Worm (Caenorhabditis elegans): Measurements from ENCODE around the gene R09H10.6.

The R09H10.6 gene

ce11 chrIV:10599983-10600382, 8.4 kb upstream of the R09H10.6 start, which contains the start of gene R09H10.1:
Gene R09H10.1 (plus strand): TSS chrIV:10600283.
- TF ChIP-seq M03D4.4 (tag; optimal IDR thresholded peaks at IDR 0.05) = no peak
- TF ChIP-seq lsy-2 (tag; optimal IDR thresholded peaks at IDR 0.05) = no peak
- no peak for TF ChIP-seq bed-3 (GFP tag; optimal IDR thresholded peaks at IDR 0.05)
- TF ChIP-seq blmp-1 (tag; optimal IDR thresholded peaks at IDR 0.05) = no peak

- no peak for TF ChIP-seq lsy-2 (tag; optimal IDR thresholded peaks at IDR 0.05)
- no peak for TF ChIP-seq mab-5 (tag; optimal IDR thresholded peaks at IDR 0.05)
- no peak for TF ChIP-seq elt-1 (tag; optimal IDR thresholded peaks at IDR 0.05; ENCODE audit: borderline replicate concordance, insufficient read depth)
- no peak for TF ChIP-seq mls-2 (tag; optimal IDR thresholded peaks at IDR 0.05)
- TF ChIP-seq cnd-1 (tag; optimal IDR thresholded peaks at IDR 0.05) = no peak
- TF ChIP-seq zip-8 (tag; optimal IDR thresholded peaks at IDR 0.05) = no peak
- no peak for TF ChIP-seq lin-32 (GFP tag; optimal IDR thresholded peaks at IDR 0.05)
- no peak for TF ChIP-seq nhr-12 (tag; optimal IDR thresholded peaks at IDR 0.05)
- TF ChIP-seq elt-3 (tag; optimal IDR thresholded peaks at IDR 0.05) = no peak
- TF ChIP-seq ham-2 (GFP tag; optimal IDR thresholded peaks at IDR 0.05) = no peak
- TF ChIP-seq lin-13 (tag; optimal IDR thresholded peaks at IDR 0.05) = no peak
Measured at ce11 chrIV:10602644-10603043, 5.7 kb upstream of the R09H10.6 start, which contains the start of gene R09H10.2. Gene R09H10.2 (plus strand): TSS chrIV:10602944.

ce11 chrIV:10606575-10607080, 1.7 kb upstream of the R09H10.6 start, which contains the start of gene R09H10.3:
Gene R09H10.3 (plus strand): TSS chrIV:10607030.
- no peak for TF ChIP-seq blmp-1 (tag; optimal IDR thresholded peaks at IDR 0.05)

ce11 chrIV:10609920-10610319, 1.5 kb downstream of the R09H10.6 start:
- TF ChIP-seq ham-2 (GFP tag; optimal IDR thresholded peaks at IDR 0.05) (no peak), cnd-1 (tag; optimal IDR thresholded peaks at IDR 0.05) (no peak), mep-1 (tag; optimal IDR thresholded peaks at IDR 0.05) (no peak), drap-1 (GFP tag; optimal IDR thresholded peaks at IDR 0.05) (no peak), lsy-2 (tag; optimal IDR thresholded peaks at IDR 0.05) (no peak), bed-3 (GFP tag; optimal IDR thresholded peaks at IDR 0.05) (no peak), unc-120 (tag; optimal IDR thresholded peaks at IDR 0.05; ENCODE audit: poor library complexity, severe bottlenecking) (no peak), sem-2 (GFP tag; optimal IDR thresholded peaks at IDR 0.05) (no peak), nhr-2 (tag; optimal IDR thresholded peaks at IDR 0.05) (no peak), nhr-237 (tag; optimal IDR thresholded peaks at IDR 0.05) (no peak), nhr-12 (tag; optimal IDR thresholded peaks at IDR 0.05) (no peak), unc-39 (tag; optimal IDR thresholded peaks at IDR 0.05) (no peak), M03D4.4 (tag; optimal IDR thresholded peaks at IDR 0.05) (no peak), pha-4 (tag; optimal IDR thresholded peaks at IDR 0.05) (no peak), nhr-28 (tag; optimal IDR thresholded peaks at IDR 0.05) (no peak), mab-5 (tag; optimal IDR thresholded peaks at IDR 0.05) (no peak)

- TF ChIP-seq bed-3 (GFP tag; optimal IDR thresholded peaks at IDR 0.05) = no peak
- TF ChIP-seq nhr-2 (tag; optimal IDR thresholded peaks at IDR 0.05) = no peak
- TF ChIP-seq blmp-1 (tag; optimal IDR thresholded peaks at IDR 0.05) = no peak
- TF ChIP-seq tbx-8 (GFP tag; optimal IDR thresholded peaks at IDR 0.05) = no peak
- TF ChIP-seq sptf-1 (tag; optimal IDR thresholded peaks at IDR 0.05) = no peak
- TF ChIP-seq ceh-39 (tag; optimal IDR thresholded peaks at IDR 0.05) = no peak
- TF ChIP-seq nhr-12 (tag; optimal IDR thresholded peaks at IDR 0.05) = no peak
- no peak for TF ChIP-seq nhr-28 (tag; optimal IDR thresholded peaks at IDR 0.05)
Measured at ce11 chrIV:10612281-10612680, 3.9 kb downstream of the R09H10.6 start.

- TF ChIP-seq unc-39 (tag; optimal IDR thresholded peaks at IDR 0.05) (no peak), tbx-8 (GFP tag; optimal IDR thresholded peaks at IDR 0.05) (no peak), nhr-237 (tag; optimal IDR thresholded peaks at IDR 0.05) (no peak), nhr-76 (tag; optimal IDR thresholded peaks at IDR 0.05) (no peak), snpc-4 (tag; optimal IDR thresholded peaks at IDR 0.05) (no peak), nhr-12 (tag; optimal IDR thresholded peaks at IDR 0.05) (no peak), lin-32 (GFP tag; optimal IDR thresholded peaks at IDR 0.05) (no peak), lsy-2 (tag; optimal IDR thresholded peaks at IDR 0.05) (no peak)
Measured at ce11 chrIV:10614918-10615477, 6.6 kb downstream of the R09H10.6 start, which contains the start of gene ptr-14. Gene ptr-14 (plus strand): TSS chrIV:10615427.

Measured in whole organism, mixed stage, embryonic.